Worm (Caenorhabditis elegans) whole organism, mixed stage, embryonic: ENCODE measurements around the gene fbxa-209.

Experiments
- M03D4.4 ChIP-seq: sonication (generic microtip); optimal IDR thresholded peaks from 2 replicates; lab custom pipeline; 2017; ENCODE audit warnings: mild to moderate bottlenecking, missing genetic modification characterization, missing compliant biosample characterization
- blmp-1 ChIP-seq: fragments of 150-350 bp; optimal IDR thresholded peaks from 2 replicates; lab custom pipeline; 2014; ENCODE audit warnings: missing biosample characterization, missing genetic modification characterization
- elt-3 ChIP-seq: fragments of 150-350 bp; optimal IDR thresholded peaks from 2 replicates; lab custom pipeline; 2014; ENCODE audit warnings: missing biosample characterization, missing genetic modification characterization
- lin-13 ChIP-seq: fragments of 150-350 bp; optimal IDR thresholded peaks from 2 replicates; lab custom pipeline; 2014; ENCODE audit warnings: missing biosample characterization, missing genetic modification characterization
- lin-32 ChIP-seq: fragments of 200-800 bp; sonication (Bioruptor generic); optimal IDR thresholded peaks from 2 replicates; lab custom pipeline; 2018; ENCODE audit warnings: mild to moderate bottlenecking, missing genetic modification characterization, missing compliant biosample characterization
- mep-1 ChIP-seq: fragments of 150-350 bp; optimal IDR thresholded peaks from 2 replicates; lab custom pipeline; 2017; ENCODE audit warnings: missing biosample characterization, missing genetic modification reagents, missing genetic modification characterization, inconsistent platforms
- mls-2 ChIP-seq: sonication (generic microtip); optimal IDR thresholded peaks from 2 replicates; lab custom pipeline; 2016; ENCODE audit warnings: mild to moderate bottlenecking, missing genetic modification characterization, moderate library complexity, missing compliant biosample characterization
- pha-4 ChIP-seq: fragments of 150-350 bp; optimal IDR thresholded peaks from 2 replicates; lab custom pipeline; 2018; ENCODE audit warnings: missing biosample characterization, missing genetic modification reagents, missing genetic modification characterization
- unc-39 ChIP-seq: fragments of 150-350 bp; optimal IDR thresholded peaks from 2 replicates; lab custom pipeline; 2014; ENCODE audit warnings: missing biosample characterization, missing genetic modification characterization

- TF ChIP-seq unc-39 (tag; lab: Kevin White, UChicago) (no peak), M03D4.4 (tag; lab: Kevin White, UChicago) (no peak), lin-32 (no peak), elt-3 (tag; lab: Kevin White, UChicago) (no peak), pha-4 (tag; lab: Kevin White, UChicago) (no peak), mep-1 (tag; lab: Kevin White, UChicago) (no peak), lin-13 (tag; lab: Kevin White, UChicago) (no peak), mls-2 (tag; lab: Kevin White, UChicago) (no peak), blmp-1 (tag; lab: Kevin White, UChicago) (no peak)
Measured at ce11 chrV:15459088-15459487, 32.2 kb upstream of the fbxa-209 start, which contains the start of gene str-71.
